Worm (Caenorhabditis elegans) whole organism, young adult: ENCODE results near the gene ZK154.6.

ENCODE experiments used
- B0019.2 ChIP-seq: fragments of 200-800 bp; sonication (Bioruptor generic); conservative IDR thresholded peaks from 2 replicates; pipeline ENCODE4 v1.3.6; 2022; ENCODE audit warnings: missing genetic modification reagents, missing genetic modification characterization, missing compliant biosample characterization
- B0261.1 ChIP-seq: sonication (generic microtip); optimal IDR thresholded peaks from 2 replicates; lab custom pipeline; 2016; ENCODE audit warnings: mild to moderate bottlenecking, missing genetic modification characterization, moderate library complexity, missing compliant biosample characterization
- D2030.7 ChIP-seq: fragments of 200-800 bp; sonication (Bioruptor generic); IDR thresholded peaks from 2 replicates; pipeline ENCODE4 v1.3.6; 2022; ENCODE audit warnings: missing genetic modification reagents, missing genetic modification characterization, missing compliant biosample characterization
- F39B2.1 ChIP-seq: fragments of 200-800 bp; sonication (Bioruptor generic); IDR thresholded peaks from 2 replicates; pipeline ENCODE4 v1.3.6; 2022; ENCODE audit warnings: missing genetic modification reagents, missing genetic modification characterization, missing compliant biosample characterization
- K12H6.12 ChIP-seq: fragments of 200-800 bp; sonication (Bioruptor generic); optimal IDR thresholded peaks from 2 replicates; lab custom pipeline; 2018; ENCODE audit warnings: mild to moderate bottlenecking, missing genetic modification characterization, missing compliant biosample characterization
- T07F8.4 ChIP-seq: sonication (generic microtip); optimal IDR thresholded peaks from 2 replicates; lab custom pipeline; 2016; ENCODE audit warnings: mild to moderate bottlenecking, missing genetic modification characterization, moderate library complexity, missing compliant biosample characterization
- aptf-2 ChIP-seq: fragments of 200-800 bp; sonication (Bioruptor generic); conservative IDR thresholded peaks from 2 replicates; pipeline ENCODE4 v1.3.6; 2022; ENCODE audit warnings: missing genetic modification reagents, missing genetic modification characterization, missing compliant biosample characterization
- attf-3 ChIP-seq: fragments of 200-800 bp; sonication (Bioruptor generic); conservative IDR thresholded peaks from 2 replicates; pipeline ENCODE4 v1.3.6; 2022; ENCODE audit warnings: missing genetic modification reagents, missing genetic modification characterization, missing compliant biosample characterization
- attf-5 ChIP-seq: fragments of 200-800 bp; sonication (Bioruptor generic); optimal IDR thresholded peaks from 2 replicates; lab custom pipeline; 2018; ENCODE audit warnings: mild to moderate bottlenecking, missing genetic modification characterization, missing compliant biosample characterization
- bed-1 ChIP-seq: fragments of 200-800 bp; sonication (Bioruptor generic); IDR thresholded peaks from 2 replicates; pipeline ENCODE4 v1.3.6; 2022; ENCODE audit warnings: missing genetic modification reagents, missing genetic modification characterization, missing compliant biosample characterization
- cebp-1 ChIP-seq, 2 experiments: fragments of 200-800 bp in 1 of 2; sonication (Bioruptor generic) in 1 of 2; sonication (generic microtip) in 1 of 2; IDR thresholded peaks in 1 of 2; optimal IDR thresholded peaks in 1 of 2; 2 replicates each; pipeline versions ENCODE4 v1.3.6 to Lab custom; 2017 to 2022; ENCODE audit warnings: missing compliant biosample characterization in 2 of 2, missing genetic modification characterization in 2 of 2, mild to moderate bottlenecking in 1 of 2, missing genetic modification reagents in 1 of 2, moderate library complexity in 1 of 2
- cebp-2 ChIP-seq: fragments of 200-800 bp; sonication (Bioruptor generic); IDR thresholded peaks from 2 replicates; pipeline ENCODE4 v1.3.6; 2022; ENCODE audit warnings: missing genetic modification characterization, missing compliant biosample characterization
- ceh-27 ChIP-seq: fragments of 200-800 bp; sonication (Bioruptor generic); optimal IDR thresholded peaks from 2 replicates; lab custom pipeline; 2018; ENCODE audit warnings: mild to moderate bottlenecking, missing genetic modification characterization, moderate library complexity, missing compliant biosample characterization
- dox-1 ChIP-seq: fragments of 200-800 bp; sonication (Bioruptor generic); IDR thresholded peaks from 2 replicates; pipeline ENCODE4 v1.3.6; 2022; ENCODE audit warnings: missing genetic modification reagents, missing genetic modification characterization, missing compliant biosample characterization
- dpff-1 ChIP-seq: sonication (generic microtip); optimal IDR thresholded peaks from 2 replicates; lab custom pipeline; 2017; ENCODE audit warnings: mild to moderate bottlenecking, missing genetic modification characterization, missing compliant biosample characterization
- egl-18 ChIP-seq: fragments of 200-800 bp; sonication (Bioruptor generic); IDR thresholded peaks from 2 replicates; pipeline ENCODE4 v1.3.6; 2022; ENCODE audit warnings: missing genetic modification reagents, missing genetic modification characterization, missing compliant biosample characterization
- egl-44 ChIP-seq: fragments of 200-800 bp; sonication (Bioruptor generic); IDR thresholded peaks from 2 replicates; pipeline ENCODE4 v1.3.6; 2022; ENCODE audit warnings: missing genetic modification reagents, missing genetic modification characterization, missing compliant biosample characterization
- egrh-3 ChIP-seq: fragments of 200-800 bp; sonication (Bioruptor generic); IDR thresholded peaks from 2 replicates; pipeline ENCODE4 v1.3.6; 2022; ENCODE audit warnings: missing genetic modification reagents, missing genetic modification characterization, missing compliant biosample characterization
- ekl-4 ChIP-seq: fragments of 200-800 bp; sonication (Bioruptor generic); IDR thresholded peaks from 2 replicates; pipeline ENCODE4 v1.3.6; 2022; ENCODE audit warnings: missing genetic modification reagents, missing genetic modification characterization, missing compliant biosample characterization
- hlh-12 ChIP-seq: sonication (generic microtip); optimal IDR thresholded peaks from 2 replicates; lab custom pipeline; 2016; ENCODE audit warnings: missing genetic modification characterization, missing compliant biosample characterization
- let-526 ChIP-seq: fragments of 200-800 bp; sonication (Bioruptor generic); IDR thresholded peaks from 2 replicates; pipeline ENCODE4 v1.3.6; 2022; ENCODE audit warnings: missing genetic modification reagents, missing genetic modification characterization, missing compliant biosample characterization
- lin-26 ChIP-seq: fragments of 200-800 bp; sonication (Bioruptor generic); IDR thresholded peaks from 2 replicates; pipeline ENCODE4 v1.3.6; 2022; ENCODE audit warnings: missing genetic modification reagents, missing genetic modification characterization, missing compliant biosample characterization
- lin-35 ChIP-seq, 3 experiments: fragments of 150-350 bp in 2 of 3; sonication (generic microtip) in 1 of 3; optimal IDR thresholded peaks; 2 replicates each; lab custom pipeline; 2014 to 2018; ENCODE audit warnings: missing biosample characterization in 3 of 3, missing genetic modification characterization in 3 of 3, missing genetic modification reagents in 3 of 3
- lin-40 ChIP-seq: sonication (generic microtip); optimal IDR thresholded peaks from 2 replicates; lab custom pipeline; 2016; ENCODE audit warnings: missing genetic modification characterization, mild to moderate bottlenecking, missing compliant biosample characterization, missing genotype, missing genetic modification reagents
- lir-1 ChIP-seq: fragments of 200-800 bp; sonication (Bioruptor generic); conservative IDR thresholded peaks from 2 replicates; pipeline ENCODE4 v1.3.6; 2022; ENCODE audit warnings: missing genetic modification reagents, missing genetic modification characterization, missing compliant biosample characterization
- lsy-27 ChIP-seq: sonication (generic microtip); optimal IDR thresholded peaks from 2 replicates; lab custom pipeline; 2017; ENCODE audit warnings: missing genetic modification characterization, mild to moderate bottlenecking, missing compliant biosample characterization, antibody characterized with exemption, missing genotype, borderline replicate concordance; ENCODE audit not compliant: insufficient read depth
- madf-8 ChIP-seq: fragments of 200-800 bp; sonication (Bioruptor generic); conservative IDR thresholded peaks from 2 replicates; pipeline ENCODE4 v1.3.6; 2022; ENCODE audit warnings: missing genetic modification reagents, missing genetic modification characterization, missing compliant biosample characterization
- mcd-1 ChIP-seq: fragments of 200-800 bp; sonication (Bioruptor generic); IDR thresholded peaks from 2 replicates; pipeline ENCODE4 v1.3.6; 2022; ENCODE audit warnings: missing genetic modification reagents, missing genetic modification characterization, missing compliant biosample characterization
- mxl-1 ChIP-seq: sonication (generic microtip); optimal IDR thresholded peaks from 2 replicates; lab custom pipeline; 2016; ENCODE audit warnings: missing genetic modification characterization, missing compliant biosample characterization
- nfya-2 ChIP-seq: fragments of 200-800 bp; sonication (Bioruptor generic); IDR thresholded peaks from 2 replicates; pipeline ENCODE4 v1.3.6; 2022; ENCODE audit warnings: missing genetic modification reagents, missing genetic modification characterization, missing compliant biosample characterization
- nhr-27 ChIP-seq: fragments of 200-800 bp; sonication (Bioruptor generic); optimal IDR thresholded peaks from 2 replicates; lab custom pipeline; 2018; ENCODE audit warnings: mild to moderate bottlenecking, missing genetic modification characterization, moderate library complexity, missing compliant biosample characterization
- nhr-80 ChIP-seq: sonication (generic microtip); optimal IDR thresholded peaks from 2 replicates; lab custom pipeline; 2016; ENCODE audit warnings: missing genetic modification characterization, missing compliant biosample characterization
- nhr-90 ChIP-seq: sonication (generic microtip); optimal IDR thresholded peaks from 2 replicates; lab custom pipeline; 2016; ENCODE audit warnings: missing genotype, mild to moderate bottlenecking, missing genetic modification characterization, missing compliant biosample characterization
- repo-1 ChIP-seq: sonication (generic microtip); optimal IDR thresholded peaks from 2 replicates; lab custom pipeline; 2017; ENCODE audit warnings: mild to moderate bottlenecking, missing genetic modification characterization, missing compliant biosample characterization
- snpc-1.3 ChIP-seq: sonication (generic microtip); optimal IDR thresholded peaks from 2 replicates; lab custom pipeline; 2017; ENCODE audit warnings: missing genetic modification characterization, mild to moderate bottlenecking, missing compliant biosample characterization, antibody characterized with exemption, moderate library complexity, missing genotype, missing genetic modification reagents; ENCODE audit not compliant: insufficient read depth
- snpc-3.4 ChIP-seq: sonication (generic microtip); optimal IDR thresholded peaks from 2 replicates; lab custom pipeline; 2017; ENCODE audit warnings: missing genetic modification characterization, mild to moderate bottlenecking, missing compliant biosample characterization, antibody characterized with exemption, moderate library complexity, missing genotype, missing genetic modification reagents
- snpc-4 ChIP-seq, 5 experiments: fragments of 150-350 bp in 1 of 5; sonication (generic microtip) in 4 of 5; optimal IDR thresholded peaks; 2 replicates each; lab custom pipeline; 2014 to 2018; ENCODE audit warnings: missing genetic modification characterization in 5 of 5, missing biosample characterization in 3 of 5, antibody characterized with exemption in 2 of 5, mild to moderate bottlenecking in 2 of 5, missing compliant biosample characterization in 2 of 5, missing genotype in 2 of 5, moderate library complexity in 2 of 5, missing genetic modification reagents in 1 of 5
- tbp1 ChIP-seq: fragments of 200-800 bp; sonication (Bioruptor generic); optimal IDR thresholded peaks from 2 replicates; lab custom pipeline; 2018; ENCODE audit warnings: mild to moderate bottlenecking, missing genetic modification characterization, missing compliant biosample characterization
- tbx-9 ChIP-seq: sonication (generic microtip); optimal IDR thresholded peaks from 2 replicates; lab custom pipeline; 2016; ENCODE audit warnings: borderline replicate concordance, missing genetic modification characterization, inconsistent platforms, missing compliant biosample characterization
- unc-130 ChIP-seq: sonication (generic microtip); optimal IDR thresholded peaks from 2 replicates; lab custom pipeline; 2016; ENCODE audit warnings: missing genetic modification reagents, missing genetic modification characterization, missing compliant biosample characterization
- unc-62 ChIP-seq: fragments of 150-350 bp; optimal IDR thresholded peaks from 2 replicates; lab custom pipeline; 2014; ENCODE audit warnings: missing biosample characterization, missing genetic modification reagents, missing genetic modification characterization
- zfh-2 ChIP-seq: fragments of 200-800 bp; sonication (Bioruptor generic); conservative IDR thresholded peaks from 2 replicates; pipeline ENCODE4 v1.3.6; 2022; ENCODE audit warnings: missing genetic modification reagents, missing genetic modification characterization, missing compliant biosample characterization
- ztf-18 ChIP-seq: sonication (generic microtip); optimal IDR thresholded peaks from 2 replicates; lab custom pipeline; 2016; ENCODE audit warnings: missing genotype, mild to moderate bottlenecking, missing genetic modification characterization, missing compliant biosample characterization
- ztf-26 ChIP-seq: sonication (generic microtip); optimal IDR thresholded peaks from 2 replicates; lab custom pipeline; 2017; ENCODE audit warnings: missing genetic modification characterization, missing compliant biosample characterization

The ZK154.6 gene

DNA sequence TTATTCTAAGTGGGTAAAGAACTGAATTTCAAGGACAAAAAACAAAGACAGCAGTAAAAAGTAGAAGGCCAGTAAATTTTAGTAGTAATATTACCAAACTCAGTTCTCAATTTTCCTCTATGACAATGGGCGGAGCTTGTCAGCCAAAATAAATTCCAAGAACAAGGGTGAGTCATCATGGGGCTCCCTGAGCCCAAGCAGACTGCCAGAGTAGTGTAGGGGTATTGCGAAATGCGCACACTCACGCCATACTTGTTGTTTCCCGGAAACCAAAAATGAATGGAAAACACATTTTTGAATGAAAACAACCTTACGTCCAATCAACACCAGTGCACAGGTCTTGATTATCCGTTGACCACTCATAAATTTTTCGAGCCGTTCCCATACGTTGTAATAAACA, 1.6 kb downstream of the ZK154.6 start:
- TF ChIP-seq lin-35 (GFP tag; optimal IDR thresholded peaks at IDR 0.05; lab: Kevin White, UChicago) (peak in 1 of 3 experiments; percentile 42), attf-5 (GFP tag; lab: Kevin White, UChicago) (no peak), lin-40 (tag; lab: Kevin White, UChicago) (peak; percentile 13), lin-26 (GFP tag; lab: Robert Waterston, UW) (no peak), snpc-4 (GFP tag; optimal IDR thresholded peaks at IDR 0.05; lab: Kevin White, UChicago) (no peak), snpc-4 (tag; optimal IDR thresholded peaks at IDR 0.05; lab: Kevin White, UChicago) (no peak), K12H6.12 (peak; percentile 27), snpc-1.3 (tag; lab: Kevin White, UChicago) (no peak), nhr-90 (tag; lab: Kevin White, UChicago) (no peak), cebp-1 (GFP tag; IDR thresholded peaks at IDR 0.05; lab: Robert Waterston, UW) (peak; percentile 87), cebp-1 (tag; optimal IDR thresholded peaks at IDR 0.05; lab: Kevin White, UChicago) (peak; percentile 97)

DNA sequence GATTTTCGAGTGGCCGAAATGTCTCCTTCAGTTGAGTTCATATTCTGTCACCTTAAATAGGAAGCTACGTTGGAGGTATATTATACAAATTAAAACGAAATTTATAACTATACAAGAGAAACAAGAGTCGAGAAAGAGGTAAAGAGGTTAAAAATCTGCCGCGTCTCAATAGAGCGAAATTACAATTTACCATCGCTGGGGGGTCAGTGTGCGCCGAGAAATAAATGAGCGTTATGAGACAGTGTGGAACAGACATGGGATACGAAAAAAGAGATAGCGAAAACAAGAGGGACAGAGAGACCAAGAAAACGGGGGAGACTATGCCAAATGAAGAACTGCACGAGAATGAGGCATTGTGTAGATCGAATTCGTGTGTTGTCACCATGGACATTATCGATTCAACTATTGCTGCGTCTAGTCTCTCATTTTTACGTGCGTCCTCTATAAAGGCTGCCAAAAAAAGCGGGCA, 5.4 kb downstream of the ZK154.6 start, which contains the start of gene ZK154.5:
ZK154.5 (minus strand) TSS at position 51 of the 469 bp plus-strand sequence.
- no peak for TF ChIP-seq lir-1 (GFP tag; lab: Robert Waterston, UW)
- peak; percentile 14 for TF ChIP-seq tbp1 (GFP tag; lab: Kevin White, UChicago)
- no peak for TF ChIP-seq B0019.2 (GFP tag; lab: Robert Waterston, UW)
- no peak for TF ChIP-seq snpc-4 (GFP tag; optimal IDR thresholded peaks at IDR 0.05; lab: Kevin White, UChicago)
- no peak for TF ChIP-seq snpc-4 (tag; optimal IDR thresholded peaks at IDR 0.05; lab: Kevin White, UChicago)
- TF ChIP-seq nhr-80 (tag; lab: Kevin White, UChicago), result peak; percentile 55
- TF ChIP-seq dox-1, result peak; percentile 57; the same call in 1 of the 2 replicates
- no peak for TF ChIP-seq B0261.1 (tag; lab: Kevin White, UChicago)
- TF ChIP-seq nhr-27 (tag; lab: Kevin White, UChicago), result no peak
- TF ChIP-seq attf-3 (GFP tag; lab: Robert Waterston, UW), result no peak
- no peak for TF ChIP-seq repo-1
- no peak for TF ChIP-seq lin-40 (tag; lab: Kevin White, UChicago)
- TF ChIP-seq mxl-1 (tag; lab: Kevin White, UChicago), result no peak
- no peak for TF ChIP-seq egl-44 (GFP tag; lab: Robert Waterston, UW)
- peak; percentile 31 for TF ChIP-seq ceh-27 (GFP tag; lab: Kevin White, UChicago)
- no peak for TF ChIP-seq hlh-12 (tag; lab: Kevin White, UChicago)
- no peak for TF ChIP-seq unc-62 (GFP tag; lab: Kevin White, UChicago)
- TF ChIP-seq bed-1 (GFP tag; lab: Robert Waterston, UW), result no peak
- no peak for TF ChIP-seq cebp-2
- TF ChIP-seq let-526, result no peak
- TF ChIP-seq tbx-9 (tag; lab: Kevin White, UChicago), result no peak
- no peak for TF ChIP-seq ekl-4 (GFP tag; lab: Robert Waterston, UW)
- no peak for TF ChIP-seq madf-8 (GFP tag; lab: Robert Waterston, UW)
- no peak for TF ChIP-seq T07F8.4
- no peak for TF ChIP-seq egl-18
- TF ChIP-seq dpff-1, result no peak
- TF ChIP-seq snpc-3.4 (tag; lab: Kevin White, UChicago), result no peak
- TF ChIP-seq ztf-18 (tag; lab: Kevin White, UChicago), result no peak
- no peak for TF ChIP-seq ztf-26 (tag; lab: Kevin White, UChicago)
- TF ChIP-seq egrh-3 (GFP tag; lab: Robert Waterston, UW), result no peak
- no peak for TF ChIP-seq nfya-2
- no peak for TF ChIP-seq D2030.7 (GFP tag; lab: Robert Waterston, UW)
- TF ChIP-seq K12H6.12, result no peak
- no peak for TF ChIP-seq F39B2.1 (GFP tag; lab: Robert Waterston, UW)
- TF ChIP-seq mcd-1 (GFP tag; lab: Robert Waterston, UW), result no peak; the same call in 1 of the 2 replicates
- no peak for TF ChIP-seq unc-130 (GFP tag; lab: Kevin White, UChicago)
- no peak for TF ChIP-seq lin-26 (GFP tag; lab: Robert Waterston, UW)
- no peak for TF ChIP-seq aptf-2
- no peak for TF ChIP-seq zfh-2 (GFP tag; lab: Robert Waterston, UW)
- no peak for TF ChIP-seq lsy-27 (tag; lab: Kevin White, UChicago)
- no peak for TF ChIP-seq nhr-90 (tag; lab: Kevin White, UChicago)
